Worm (Caenorhabditis elegans) whole organism, mixed stage, embryonic: ENCODE results near the gene scl-26.

ENCODE experiments used
- ceh-43 ChIP-seq: fragments of 200-800 bp; sonication (Bioruptor generic); optimal IDR thresholded peaks from 2 replicates; lab custom pipeline; 2018; ENCODE audit warnings: mild to moderate bottlenecking, missing genetic modification characterization, moderate library complexity, missing compliant biosample characterization
- ces-1 ChIP-seq: fragments of 150-350 bp; optimal IDR thresholded peaks from 2 replicates; lab custom pipeline; 2014; ENCODE audit warnings: missing biosample characterization, missing genetic modification reagents, missing genetic modification characterization
- lin-32 ChIP-seq: fragments of 200-800 bp; sonication (Bioruptor generic); optimal IDR thresholded peaks from 2 replicates; lab custom pipeline; 2018; ENCODE audit warnings: mild to moderate bottlenecking, missing genetic modification characterization, missing compliant biosample characterization
- nhr-12 ChIP-seq: fragments of 150-350 bp; optimal IDR thresholded peaks from 2 replicates; lab custom pipeline; 2014; ENCODE audit warnings: missing biosample characterization, missing genetic modification characterization
- nhr-28 ChIP-seq: fragments of 150-350 bp; optimal IDR thresholded peaks from 2 replicates; lab custom pipeline; 2014; ENCODE audit warnings: missing biosample characterization, missing genetic modification characterization
- unc-39 ChIP-seq: fragments of 150-350 bp; optimal IDR thresholded peaks from 2 replicates; lab custom pipeline; 2014; ENCODE audit warnings: missing biosample characterization, missing genetic modification characterization
- unc-62 ChIP-seq: fragments of 150-350 bp; optimal IDR thresholded peaks from 2 replicates; lab custom pipeline; 2014; ENCODE audit warnings: missing biosample characterization, missing genetic modification reagents, missing genetic modification characterization

DNA sequence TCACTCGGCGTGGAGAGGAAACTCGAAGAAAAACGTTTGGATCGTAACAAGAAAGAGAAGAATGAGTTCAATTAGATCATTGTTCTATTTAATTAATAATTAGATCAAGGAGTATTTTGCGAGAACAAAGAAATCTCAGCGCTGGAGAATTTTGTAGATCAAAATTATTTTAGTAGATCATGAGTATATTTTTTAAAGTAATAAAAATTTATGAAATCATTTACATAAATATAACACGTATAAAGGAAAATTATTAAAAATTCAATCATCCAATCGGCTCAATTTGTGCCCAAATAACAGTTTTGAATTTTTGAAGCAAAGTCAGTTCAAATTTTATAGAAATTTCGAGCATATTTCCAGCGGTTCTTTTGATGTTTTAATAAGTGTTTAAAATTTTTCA, 22.8 kb upstream of the scl-26 start, which contains the start of gene C50E3.13:
- TF ChIP-seq nhr-28 (tag; lab: Kevin White, UChicago) (no peak), nhr-12 (no peak), ceh-43 (GFP tag; lab: Kevin White, UChicago) (no peak), lin-32 (GFP tag; lab: Kevin White, UChicago) (no peak), ces-1 (no peak), unc-62 (no peak), unc-39 (tag; lab: Kevin White, UChicago) (no peak)
